Worm (Caenorhabditis elegans) whole organism, L4 larva: ENCODE data around the gene Y59H11AR.10.

ENCODE experiments used
- ZK546.5 ChIP-seq, 2 experiments: sonication (generic microtip); optimal IDR thresholded peaks; 2 replicates each; lab custom pipeline; 2017; ENCODE audit warnings: missing biosample characterization in 2 of 2, missing genetic modification characterization in 2 of 2
- aly-2 ChIP-seq: sonication (generic microtip); optimal IDR thresholded peaks from 2 replicates; lab custom pipeline; 2018; ENCODE audit warnings: missing biosample characterization, missing genetic modification characterization
- dpl-1 ChIP-seq: fragments of 150-350 bp; optimal IDR thresholded peaks from 2 replicates; lab custom pipeline; 2014; ENCODE audit warnings: missing biosample characterization, missing genetic modification reagents, missing genetic modification characterization
- madf-5 ChIP-seq, 2 experiments: fragments of 200-800 bp; sonication (Bioruptor generic); IDR thresholded peaks; 2 replicates each; pipeline ENCODE4 v1.3.6; 2022; ENCODE audit warnings: missing compliant biosample characterization in 2 of 2, missing genetic modification characterization in 2 of 2
- nhr-237 ChIP-seq: sonication (generic microtip); optimal IDR thresholded peaks from 2 replicates; lab custom pipeline; 2017; ENCODE audit warnings: missing biosample characterization, missing genetic modification characterization

DNA sequence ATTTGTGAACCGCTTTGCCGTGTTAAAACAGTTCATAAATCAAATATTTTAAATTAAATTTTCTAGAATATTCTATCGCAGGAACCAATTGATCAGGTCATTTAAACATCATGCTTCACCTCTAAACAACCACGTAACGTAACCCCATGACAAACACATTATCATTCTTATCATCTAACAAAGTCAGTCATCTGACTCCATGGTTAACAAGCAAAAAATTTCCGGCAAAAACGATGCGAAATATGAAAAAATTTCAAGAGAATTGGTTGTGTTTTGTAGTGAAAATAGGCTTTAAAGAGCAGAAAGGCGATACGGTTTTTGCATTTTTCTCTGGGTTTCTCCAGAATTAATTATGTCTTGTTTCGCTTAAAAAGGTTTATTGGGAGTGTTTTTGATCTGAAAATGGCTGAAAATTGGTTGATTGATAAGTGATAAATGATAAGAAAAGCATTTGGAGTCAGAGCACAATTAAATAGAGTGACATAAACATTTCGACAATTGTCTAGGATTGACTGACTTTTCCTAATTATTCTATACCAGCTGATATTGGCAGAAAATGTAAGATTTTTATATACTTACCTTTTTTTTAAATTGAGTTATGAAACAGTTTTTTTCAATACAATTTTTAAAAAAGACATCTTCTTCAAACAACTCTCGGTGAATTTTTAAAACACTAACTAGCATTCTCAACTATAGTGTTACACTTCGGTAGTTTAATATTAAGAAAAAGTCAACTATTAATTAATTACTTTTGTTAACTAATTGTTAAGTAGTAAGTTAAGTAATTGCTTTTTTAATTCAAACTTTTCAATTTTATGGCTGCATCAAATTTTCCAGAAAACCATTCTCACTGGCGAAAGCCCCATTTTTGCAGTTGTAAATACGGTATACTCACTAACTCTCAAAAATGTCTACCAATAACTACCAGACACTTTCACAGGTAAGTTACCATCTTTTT lies 17.6 kb upstream of the Y59H11AR.10 start, which contains the start of gene catp-7:
- TF ChIP-seq ZK546.5 (tag; optimal IDR thresholded peaks at IDR 0.05; lab: Kevin White, UChicago) (no peak), nhr-237 (no peak), aly-2 (no peak), madf-5 (GFP tag; IDR thresholded peaks at IDR 0.05; lab: Robert Waterston, UW) (no peak), dpl-1 (GFP tag; lab: Kevin White, UChicago) (no peak)
